Worm (Caenorhabditis elegans): ENCODE data around the gene C36C5.12.

DNA sequence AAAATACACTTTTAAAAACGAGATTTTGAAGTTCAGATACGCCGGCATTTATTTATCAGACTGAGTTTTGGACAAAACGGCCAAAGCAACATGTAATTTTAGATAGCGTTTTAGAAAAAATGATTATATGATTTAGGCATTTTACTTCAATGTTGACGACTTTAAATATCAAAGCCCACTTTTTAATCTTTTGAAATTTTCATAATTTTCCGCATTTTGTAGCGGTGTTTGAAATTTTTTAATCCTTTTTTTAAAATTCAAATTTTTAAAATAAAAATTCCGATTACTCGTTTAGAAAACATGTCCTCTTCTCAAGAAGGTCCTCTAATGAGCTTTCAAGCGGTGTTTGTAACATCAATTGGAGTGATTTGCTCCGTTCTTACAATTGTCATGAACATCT lies 10.7 kb upstream of the C36C5.12 start, which contains the start of gene srbc-6:
- no peak for TF ChIP-seq ama-1 (optimal IDR thresholded peaks at IDR 0.05)
- TF ChIP-seq pes-1 (GFP tag; IDR thresholded peaks at IDR 0.05), result no peak
- TF ChIP-seq hmbx-1 (tag; optimal IDR thresholded peaks at IDR 0.05), result no peak

Measured in whole organism, early embryonic.